Fruit fly (Drosophila melanogaster): ENCODE results near the gene Rab3-GEF.
A peak's percentile ranks its signal among the peaks of the same experiment; 100 is the strongest.

The Rab3-GEF gene

dm6 chrX:15111888-15112287 lies 22.4 kb downstream of the Rab3-GEF start:
- TF ChIP-seq CG17801 (GFP tag; optimal IDR thresholded peaks at IDR 0.05; ENCODE audit: partially characterized antibody): no peak

- TF ChIP-seq CG17801 (GFP tag; optimal IDR thresholded peaks at IDR 0.05; ENCODE audit: partially characterized antibody): no peak
Observed at dm6 chrX:15116397-15116796, 26.9 kb downstream of the Rab3-GEF start, which contains the start of gene Cyp4s3. Cyp4s3 (minus strand) TSS chrX:15116542.

dm6 chrX:15120116-15120515 lies 30.6 kb downstream of the Rab3-GEF start:
- peak; percentile 1 for TF ChIP-seq CG17801 (GFP tag; optimal IDR thresholded peaks at IDR 0.05; ENCODE audit: partially characterized antibody)

dm6 chrX:15121714-15122113 lies 32.2 kb downstream of the Rab3-GEF start:
- TF ChIP-seq CG17801 (GFP tag; optimal IDR thresholded peaks at IDR 0.05; ENCODE audit: partially characterized antibody): no peak

- TF ChIP-seq CG17801 (GFP tag; optimal IDR thresholded peaks at IDR 0.05; ENCODE audit: partially characterized antibody): no peak
Observed at dm6 chrX:15123418-15123994, 34.0 kb downstream of the Rab3-GEF start.

- TF ChIP-seq CG17801 (GFP tag; optimal IDR thresholded peaks at IDR 0.05; ENCODE audit: partially characterized antibody): no peak
Observed at dm6 chrX:15125496-15125895, 36.0 kb downstream of the Rab3-GEF start, which contains the start of gene drd. drd (plus strand) TSS chrX:15125753.

dm6 chrX:15127880-15128644 lies 38.6 kb downstream of the Rab3-GEF start:
- TF ChIP-seq CG17801 (GFP tag; optimal IDR thresholded peaks at IDR 0.05; ENCODE audit: partially characterized antibody): no peak

dm6 chrX:15132065-15132464 lies 42.6 kb downstream of the Rab3-GEF start:
- peak; percentile 9 for TF ChIP-seq CG17801 (GFP tag; optimal IDR thresholded peaks at IDR 0.05; ENCODE audit: partially characterized antibody)

- peak; percentile 4 for TF ChIP-seq CG17801 (GFP tag; optimal IDR thresholded peaks at IDR 0.05; ENCODE audit: partially characterized antibody)
Observed at dm6 chrX:15137241-15137640, 47.8 kb downstream of the Rab3-GEF start.

- peak; percentile 56 for TF ChIP-seq CG17801 (GFP tag; optimal IDR thresholded peaks at IDR 0.05; ENCODE audit: partially characterized antibody)
Observed at dm6 chrX:15138994-15139863, 49.7 kb downstream of the Rab3-GEF start, which contains the start of gene RpL37-1. RpL37-1 (minus strand) TSS chrX:15139367.

dm6 chrX:15143267-15143830 lies 53.9 kb downstream of the Rab3-GEF start:
- TF ChIP-seq CG17801 (GFP tag; optimal IDR thresholded peaks at IDR 0.05; ENCODE audit: partially characterized antibody): no peak

- TF ChIP-seq CG17801 (GFP tag; optimal IDR thresholded peaks at IDR 0.05; ENCODE audit: partially characterized antibody): no peak
Observed at dm6 chrX:15147069-15147468, 57.6 kb downstream of the Rab3-GEF start.

dm6 chrX:15150261-15150660 lies 60.8 kb downstream of the Rab3-GEF start:
- no peak for TF ChIP-seq CG17801 (GFP tag; optimal IDR thresholded peaks at IDR 0.05; ENCODE audit: partially characterized antibody)

dm6 chrX:15152058-15152457 lies 62.6 kb downstream of the Rab3-GEF start:
- TF ChIP-seq CG17801 (GFP tag; optimal IDR thresholded peaks at IDR 0.05; ENCODE audit: partially characterized antibody): no peak

- TF ChIP-seq CG17801 (GFP tag; optimal IDR thresholded peaks at IDR 0.05; ENCODE audit: partially characterized antibody): no peak
Observed at dm6 chrX:15156286-15156685, 66.8 kb downstream of the Rab3-GEF start.
